Worm (Caenorhabditis elegans): ENCODE measurements around the gene fask-1.
"Not testable (repeated sequence)": the region's sequence is repeated elsewhere in the genome, so short reads cannot be mapped to it uniquely, and the experiment has no call there.

fask-1 gene

DNA sequence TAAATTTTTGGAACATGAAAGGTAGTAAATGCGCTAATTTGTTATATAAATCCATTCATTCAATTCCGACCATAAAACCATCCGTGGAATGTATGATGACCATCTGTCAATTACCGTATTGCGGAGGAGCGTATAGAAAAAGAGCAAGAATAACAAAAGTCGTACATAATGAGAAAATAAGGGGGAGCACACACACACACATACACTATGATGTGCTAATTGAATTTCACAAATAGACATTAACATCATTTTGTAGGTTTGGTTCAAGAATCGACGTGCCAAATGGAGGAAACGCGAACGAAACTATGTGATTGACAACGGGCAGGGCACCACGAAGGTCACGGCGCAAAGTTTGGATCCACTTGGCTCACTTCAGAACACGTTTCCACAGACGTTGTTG, 20.9 kb downstream of the fask-1 start:
- TF ChIP-seq dpl-1 (GFP tag; optimal IDR thresholded peaks at IDR 0.05) (no peak), nhr-10 (tag; optimal IDR thresholded peaks at IDR 0.05) (no peak), ama-1 (optimal IDR thresholded peaks at IDR 0.05) (no peak), nhr-28 (tag; optimal IDR thresholded peaks at IDR 0.05) (no peak), lin-1 (GFP tag; IDR thresholded peaks at IDR 0.05) (no peak), vab-7 (GFP tag; IDR thresholded peaks at IDR 0.05) (no peak), gei-8 (GFP tag; optimal IDR thresholded peaks at IDR 0.05) (no peak), unc-62 (GFP tag; optimal IDR thresholded peaks at IDR 0.05 in 1 of 2) (no peak), unc-62 (tag; optimal IDR thresholded peaks at IDR 0.05) (no peak), mxl-3 (GFP tag; optimal IDR thresholded peaks at IDR 0.05) (no peak), zag-1 (tag; optimal IDR thresholded peaks at IDR 0.05) (no peak), nhr-237 (tag; optimal IDR thresholded peaks at IDR 0.05) (no peak), hmg-1.1 (GFP tag; IDR thresholded peaks at IDR 0.05) (no peak), ceh-32 (tag; optimal IDR thresholded peaks at IDR 0.05; ENCODE audit: poor library complexity) (no peak), snpc-4 (tag; optimal IDR thresholded peaks at IDR 0.05) (no peak)

DNA sequence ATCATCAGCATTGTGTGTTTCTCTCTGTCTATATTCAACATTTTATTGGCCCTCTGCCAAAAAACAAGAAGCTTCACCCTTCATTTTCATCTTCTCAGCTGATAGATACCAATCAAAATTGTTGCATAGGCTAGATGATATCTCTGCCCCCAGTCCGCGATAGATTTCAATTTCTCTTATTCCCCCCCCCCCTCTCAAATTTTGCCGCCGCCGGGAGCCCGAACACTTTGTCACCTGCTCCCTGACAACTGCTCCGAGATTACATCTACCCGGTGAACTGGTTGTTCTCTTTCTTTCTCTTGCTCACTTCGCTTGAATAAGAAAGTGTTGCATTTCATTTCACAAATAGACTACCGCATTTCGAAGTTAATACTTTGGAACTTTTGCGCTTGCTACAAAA, 25.5 kb downstream of the fask-1 start:
- TF ChIP-seq hlh-11 (tag; optimal IDR thresholded peaks at IDR 0.05) (peak; percentile 2), fos-1 (tag; optimal IDR thresholded peaks at IDR 0.05) (no peak), saeg-2 (GFP tag; IDR thresholded peaks at IDR 0.05) (no peak), nhr-11 (tag; optimal IDR thresholded peaks at IDR 0.05) (peak; percentile 10), nhr-6 (tag; optimal IDR thresholded peaks at IDR 0.05) (no peak), nhr-76 (tag; optimal IDR thresholded peaks at IDR 0.05) (no peak)

DNA sequence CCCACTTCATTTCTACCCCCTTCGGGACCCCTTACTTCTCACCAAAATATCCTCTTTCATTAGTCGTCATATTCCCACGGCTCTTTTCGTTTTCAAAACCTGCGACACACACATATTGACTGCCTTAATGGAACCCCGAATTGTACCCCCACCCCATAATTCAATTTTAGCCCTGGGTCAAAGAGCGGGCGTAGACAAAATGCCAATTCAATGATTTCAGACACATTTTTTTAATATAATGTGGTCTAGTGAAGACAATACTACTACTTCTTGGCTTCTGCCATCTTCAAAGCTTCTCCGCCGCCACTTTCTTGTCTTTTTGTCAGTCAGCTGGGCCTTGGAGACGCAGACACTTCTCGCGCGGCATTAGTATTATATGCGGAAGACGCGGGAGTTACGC, 27.2 kb downstream of the fask-1 start:
- TF ChIP-seq egl-43 (GFP tag; IDR thresholded peaks at IDR 0.05) = 0 out of 2 replicates have a peak, but pooled peaks have one; percentile 33
- no peak for TF ChIP-seq nhr-28 (tag; optimal IDR thresholded peaks at IDR 0.05)
- TF ChIP-seq pha-4 (GFP tag; IDR thresholded peaks at IDR 0.05) = 0 out of 2 replicates have a peak, but pooled peaks have one; percentile 21
- TF ChIP-seq pha-4 (tag; optimal IDR thresholded peaks at IDR 0.05) = no peak

DNA sequence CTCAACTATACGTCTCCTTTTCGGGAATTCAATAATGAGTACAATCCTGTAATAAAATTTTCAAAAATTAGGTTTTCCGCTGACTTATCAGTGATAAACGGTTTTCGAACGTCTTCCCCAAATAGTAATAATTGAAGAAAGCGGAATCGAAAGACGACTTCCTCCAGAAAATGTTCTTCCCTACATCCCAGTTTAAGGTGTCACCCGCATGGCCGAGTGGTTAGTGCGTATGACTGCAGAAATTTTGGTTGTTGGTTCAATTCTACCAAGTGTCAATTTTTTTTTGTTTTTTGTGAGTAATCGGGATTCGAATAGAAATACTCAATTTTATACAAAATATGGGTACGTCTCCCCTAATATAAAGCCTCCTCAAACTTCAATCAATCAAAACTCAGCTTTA, 40.3 kb downstream of the fask-1 start:
- peak; percentile 76 to 82; a peak in 1 of 4 replicates for TF ChIP-seq madf-5 (GFP tag; IDR thresholded peaks at IDR 0.05)
- peak; percentile 39; the same call in 1 of the 2 replicates for TF ChIP-seq hmg-1.1 (GFP tag; IDR thresholded peaks at IDR 0.05)
- peak; percentile 18 for TF ChIP-seq mes-2 (tag; optimal IDR thresholded peaks at IDR 0.05; ENCODE audit: poor library complexity, severe bottlenecking)
- TF ChIP-seq saeg-2 (GFP tag; IDR thresholded peaks at IDR 0.05) = 0 out of 2 replicates have a peak, but pooled peaks have one; percentile 41
- 0 out of 2 replicates have a peak, but pooled peaks have one; percentile 58 for TF ChIP-seq ceh-44 (GFP tag; IDR thresholded peaks at IDR 0.05)
- TF ChIP-seq F44E2.7 (GFP tag; IDR thresholded peaks at IDR 0.05) = peak; percentile 81; the same call in 1 of the 2 replicates
- peak; percentile 59 for TF ChIP-seq T26A8.4 (GFP tag; IDR thresholded peaks at IDR 0.05)
- TF ChIP-seq madf-9 (GFP tag; conservative IDR thresholded peaks at IDR 0.05) = peak; percentile 69
- TF ChIP-seq Y105C5A.15 (GFP tag; IDR thresholded peaks at IDR 0.05) = peak; percentile 71; the same call in 1 of the 2 replicates
- peak; percentile 87 for TF ChIP-seq egl-43 (GFP tag; IDR thresholded peaks at IDR 0.05)
- peak; percentile 47; the same call in 1 of the 2 replicates for TF ChIP-seq tra-1 (GFP tag; IDR thresholded peaks at IDR 0.05)
- TF ChIP-seq lim-7 (GFP tag; IDR thresholded peaks at IDR 0.05) = peak; percentile 92
- TF ChIP-seq D1046.2 (GFP tag; IDR thresholded peaks at IDR 0.05) = peak; percentile 44; the same call in 1 of the 2 replicates
- TF ChIP-seq php-3 (GFP tag; IDR thresholded peaks at IDR 0.05) = 0 out of 2 replicates have a peak, but pooled peaks have one; percentile 9
- TF ChIP-seq F26F4.8 (GFP tag; conservative IDR thresholded peaks at IDR 0.05) = peak; percentile 91
- peak; percentile 64 for TF ChIP-seq Y48G9A.11 (GFP tag; IDR thresholded peaks at IDR 0.05)
- 0 out of 2 replicates have a peak, but pooled peaks have one; percentile 12 for TF ChIP-seq ZK337.2 (GFP tag; IDR thresholded peaks at IDR 0.05)
- TF ChIP-seq lin-38 (GFP tag; IDR thresholded peaks at IDR 0.05) = peak; percentile 76
- peak; percentile 76 for TF ChIP-seq pha-4 (GFP tag; IDR thresholded peaks at IDR 0.05)
- TF ChIP-seq pha-4 (tag; optimal IDR thresholded peaks at IDR 0.05) = not testable (repeated sequence)
- TF ChIP-seq dmd-6 (GFP tag; IDR thresholded peaks at IDR 0.05) = 0 out of 2 replicates have a peak, but pooled peaks have one; percentile 10
- TF ChIP-seq mdt-29 (GFP tag; IDR thresholded peaks at IDR 0.05) = peak; percentile 63; the same call in 1 of the 2 replicates
- peak; percentile 56; the same call in 1 of the 2 replicates for TF ChIP-seq lin-1 (GFP tag; IDR thresholded peaks at IDR 0.05)
- TF ChIP-seq ctbp-1 (GFP tag; IDR thresholded peaks at IDR 0.05) = peak; percentile 53; the same call in 1 of the 2 replicates
- TF ChIP-seq arid-1 (GFP tag; conservative IDR thresholded peaks at IDR 0.05) = peak; percentile 88
- peak; percentile 27; the same call in 1 of the 2 replicates for TF ChIP-seq zfp-3 (GFP tag; conservative IDR thresholded peaks at IDR 0.05)
- peak; percentile 87 for TF ChIP-seq snpc-1.2 (GFP tag; IDR thresholded peaks at IDR 0.05)
- 0 out of 2 replicates have a peak, but pooled peaks have one; percentile 68 for TF ChIP-seq Y75B8A.6 (GFP tag; IDR thresholded peaks at IDR 0.05)

Measured in whole organism, L4 larva.